Worm (Caenorhabditis elegans): ENCODE results near the gene srh-229.

srh-229 gene

ce11 chrV:7524447-7524846 is 20.3 kb upstream of the srh-229 start, which contains the start of gene C54F6.20:
C54F6.20 (plus strand) TSS chrV:7524747.
- no peak for TF ChIP-seq zag-1 (tag; optimal IDR thresholded peaks at IDR 0.05)
- no peak for TF ChIP-seq hmg-11 (tag; optimal IDR thresholded peaks at IDR 0.05)
- no peak for TF ChIP-seq daf-12 (tag; optimal IDR thresholded peaks at IDR 0.05)
- TF ChIP-seq R02D3.7 (tag; optimal IDR thresholded peaks at IDR 0.05): no peak
- no peak for TF ChIP-seq snpc-4 (tag; optimal IDR thresholded peaks at IDR 0.05)
- no peak for TF ChIP-seq fkh-2 (tag; optimal IDR thresholded peaks at IDR 0.05)
- TF ChIP-seq elt-1 (tag; optimal IDR thresholded peaks at IDR 0.05): no peak
- no peak for TF ChIP-seq ceh-9 (tag; optimal IDR thresholded peaks at IDR 0.05)
- TF ChIP-seq nhr-11 (tag; optimal IDR thresholded peaks at IDR 0.05): no peak
- TF ChIP-seq elt-3 (tag; optimal IDR thresholded peaks at IDR 0.05): no peak
- TF ChIP-seq pha-4 (tag; optimal IDR thresholded peaks at IDR 0.05): no peak
- no peak for TF ChIP-seq elt-2 (tag; optimal IDR thresholded peaks at IDR 0.05)

ce11 chrV:7523392-7523791 is 19.2 kb upstream of the srh-229 start, which contains the start of gene C54F6.6:
C54F6.6 (plus strand) TSS chrV:7523692.
- TF ChIP-seq mdl-1 (tag; optimal IDR thresholded peaks at IDR 0.05) (no peak), nhr-12 (tag; optimal IDR thresholded peaks at IDR 0.05) (no peak), fkh-2 (tag; optimal IDR thresholded peaks at IDR 0.05) (no peak), ZK546.5 (tag; optimal IDR thresholded peaks at IDR 0.05) (no peak), jun-1 (tag; optimal IDR thresholded peaks at IDR 0.05) (no peak), nhr-25 (tag; optimal IDR thresholded peaks at IDR 0.05) (no peak), nhr-43 (tag; optimal IDR thresholded peaks at IDR 0.05; ENCODE audit: poor library complexity, severe bottlenecking) (no peak), nfya-1 (tag; optimal IDR thresholded peaks at IDR 0.05; ENCODE audit: insufficient read depth) (no peak)

- TF ChIP-seq ama-1 (optimal IDR thresholded peaks at IDR 0.05) (no peak), nfya-1 (tag; optimal IDR thresholded peaks at IDR 0.05; ENCODE audit: insufficient read depth) (no peak), ZK546.5 (tag; optimal IDR thresholded peaks at IDR 0.05) (no peak), egl-27 (tag; optimal IDR thresholded peaks at IDR 0.05) (no peak), elt-3 (tag; optimal IDR thresholded peaks at IDR 0.05) (no peak), ztf-11 (tag; optimal IDR thresholded peaks at IDR 0.05) (no peak), sea-2 (GFP tag; optimal IDR thresholded peaks at IDR 0.05) (no peak), lsy-12 (tag; optimal IDR thresholded peaks at IDR 0.05) (no peak)
Observed at ce11 chrV:7522279-7522678, 18.1 kb upstream of the srh-229 start, which contains the start of gene C54F6.15. C54F6.15 (minus strand) TSS chrV:7522379.

ce11 chrV:7521304-7521703 is 17.1 kb upstream of the srh-229 start:
- peak; percentile 89 for TF ChIP-seq pqm-1 (tag; optimal IDR thresholded peaks at IDR 0.05)
- no peak for TF ChIP-seq mml-1 (tag; optimal IDR thresholded peaks at IDR 0.05)
- peak; percentile 75 for TF ChIP-seq elt-2 (tag; optimal IDR thresholded peaks at IDR 0.05)

- TF ChIP-seq aly-2 (tag; optimal IDR thresholded peaks at IDR 0.05) (no peak), sea-2 (GFP tag; optimal IDR thresholded peaks at IDR 0.05) (no peak), ceh-16 (tag; optimal IDR thresholded peaks at IDR 0.05) (no peak), fkh-10 (GFP tag; optimal IDR thresholded peaks at IDR 0.05) (no peak), ztf-4 (tag; optimal IDR thresholded peaks at IDR 0.05) (no peak), R02D3.7 (tag; optimal IDR thresholded peaks at IDR 0.05) (no peak), elt-1 (tag; optimal IDR thresholded peaks at IDR 0.05) (no peak), fkh-2 (tag; optimal IDR thresholded peaks at IDR 0.05) (no peak), eor-1 (tag; optimal IDR thresholded peaks at IDR 0.05) (no peak), ama-1 (optimal IDR thresholded peaks at IDR 0.05) (no peak), nhr-237 (tag; optimal IDR thresholded peaks at IDR 0.05) (no peak), nhr-28 (tag; optimal IDR thresholded peaks at IDR 0.05) (no peak)
Observed at ce11 chrV:7520077-7520476, 15.9 kb upstream of the srh-229 start, which contains the start of gene srb-19. srb-19 (minus strand) TSS chrV:7520177.

- no peak for TF ChIP-seq daf-12 (tag; optimal IDR thresholded peaks at IDR 0.05)
- no peak for TF ChIP-seq lin-39 (tag; optimal IDR thresholded peaks at IDR 0.05)
- no peak for TF ChIP-seq pqm-1 (tag; optimal IDR thresholded peaks at IDR 0.05)
- no peak for TF ChIP-seq nhr-11 (tag; optimal IDR thresholded peaks at IDR 0.05)
- no peak for TF ChIP-seq elt-1 (tag; optimal IDR thresholded peaks at IDR 0.05)
- no peak for TF ChIP-seq nhr-23 (tag; optimal IDR thresholded peaks at IDR 0.05)
- no peak for TF ChIP-seq fos-1 (tag; optimal IDR thresholded peaks at IDR 0.05)
- no peak for TF ChIP-seq nhr-237 (tag; optimal IDR thresholded peaks at IDR 0.05)
- no peak for TF ChIP-seq egl-27 (tag; optimal IDR thresholded peaks at IDR 0.05)
- TF ChIP-seq pha-4 (tag; optimal IDR thresholded peaks at IDR 0.05): no peak
- TF ChIP-seq nhr-43 (tag; optimal IDR thresholded peaks at IDR 0.05; ENCODE audit: poor library complexity, severe bottlenecking): no peak
- no peak for TF ChIP-seq skn-1 (tag; optimal IDR thresholded peaks at IDR 0.05)
- no peak for TF ChIP-seq nhr-25 (tag; optimal IDR thresholded peaks at IDR 0.05)
Observed at ce11 chrV:7514939-7515338, 10.8 kb upstream of the srh-229 start, which contains the start of gene srb-18. srb-18 (plus strand) TSS chrV:7515239.
